Fruit fly (Drosophila melanogaster): ENCODE measurements around the gene CG7453.

The CG7453 gene

dm6 chrX:19159942-19160341, 20.0 kb upstream of the CG7453 start (continued):
- TF ChIP-seq NfI (GFP tag; optimal IDR thresholded peaks at IDR 0.05) (no peak), CG12744 (GFP tag; optimal IDR thresholded peaks at IDR 0.05) (no peak), CG13775 (GFP tag; optimal IDR thresholded peaks at IDR 0.05) (no peak), Ptx1 (GFP tag; IDR thresholded peaks at IDR 0.05) (no peak), nmo (GFP tag; optimal IDR thresholded peaks at IDR 0.05) (peak; percentile 39), hb (GFP tag; IDR thresholded peaks at IDR 0.05; ENCODE audit: partially characterized antibody) (no peak), prd (optimal IDR thresholded peaks at IDR 0.05) (no peak), prd (GFP tag; IDR thresholded peaks at IDR 0.05) (no peak), da (GFP tag; optimal IDR thresholded peaks at IDR 0.05) (no peak), CG15601 (tag; optimal IDR thresholded peaks at IDR 0.05) (peak; percentile 21), CG6175 (GFP tag; IDR thresholded peaks at IDR 0.05) (no peak), CG8388 (GFP tag; optimal IDR thresholded peaks at IDR 0.05) (peak; percentile 35), CG10366 (GFP tag; IDR thresholded peaks at IDR 0.05) (no peak), CG2875 (GFP tag; optimal IDR thresholded peaks at IDR 0.05) (peak; percentile 15), CG1832 (GFP tag; optimal IDR thresholded peaks at IDR 0.05) (no peak), CG13894 (tag; optimal IDR thresholded peaks at IDR 0.05) (no peak), CG17186 (GFP tag; optimal IDR thresholded peaks at IDR 0.05) (no peak), az2 (GFP tag; optimal IDR thresholded peaks at IDR 0.05) (peak; percentile 14), ewg (GFP tag; optimal IDR thresholded peaks at IDR 0.05) (peak; percentile 18), gem (tag; optimal IDR thresholded peaks at IDR 0.05) (peak; percentile 69), CG10979 (tag; optimal IDR thresholded peaks at IDR 0.05) (peak; percentile 59), oc (tag; optimal IDR thresholded peaks at IDR 0.05) (peak; percentile 19), CG18262 (tag; optimal IDR thresholded peaks at IDR 0.05) (peak; percentile 51), Blimp-1 (GFP tag; optimal IDR thresholded peaks at IDR 0.05) (peak; percentile 42), CG7839 (tag; optimal IDR thresholded peaks at IDR 0.05) (peak; percentile 50), CG9727 (GFP tag; optimal IDR thresholded peaks at IDR 0.05) (peak; percentile 6), row (GFP tag; IDR thresholded peaks at IDR 0.05) (peak; percentile 53), Xrp1 (GFP tag; IDR thresholded peaks at IDR 0.05) (peak; percentile 50; the same call in 1 of the 2 replicates), HLH4C (GFP tag; IDR thresholded peaks at IDR 0.05; ENCODE audit: partially characterized antibody) (no peak), Atf6 (GFP tag; IDR thresholded peaks at IDR 0.05) (no peak), CG2712 (tag; optimal IDR thresholded peaks at IDR 0.05) (peak; percentile 41), Oli (tag; optimal IDR thresholded peaks at IDR 0.05) (peak; percentile 1), twi (tag; optimal IDR thresholded peaks at IDR 0.05) (peak; percentile 22), ATbp (GFP tag; optimal IDR thresholded peaks at IDR 0.05) (peak; percentile 16), unpg (GFP tag; optimal IDR thresholded peaks at IDR 0.05) (peak; percentile 52), D19B (GFP tag; optimal IDR thresholded peaks at IDR 0.05) (no peak), zfh2 (GFP tag; optimal IDR thresholded peaks at IDR 0.05) (no peak), Six4 (GFP tag; optimal IDR thresholded peaks at IDR 0.05) (no peak), CG12391 (tag; optimal IDR thresholded peaks at IDR 0.05) (peak; percentile 35), CG5953 (GFP tag; IDR thresholded peaks at IDR 0.05) (no peak), dmrt11E (tag; optimal IDR thresholded peaks at IDR 0.05) (peak; percentile 62), dmrt99B (tag; optimal IDR thresholded peaks at IDR 0.05) (peak; percentile 49), MBD-R2 (GFP tag; IDR thresholded peaks at IDR 0.05) (no peak), PHDP (tag; optimal IDR thresholded peaks at IDR 0.05) (peak; percentile 22), lola (GFP tag; optimal IDR thresholded peaks at IDR 0.05) (peak in 1 of 3 experiments; percentile 48), Hmx (GFP tag; optimal IDR thresholded peaks at IDR 0.05) (no peak), vnd (GFP tag; IDR thresholded peaks at IDR 0.05; ENCODE audit: partially characterized antibody) (no peak), disco-r (GFP tag; optimal IDR thresholded peaks at IDR 0.05) (no peak), Deaf1 (tag; optimal IDR thresholded peaks at IDR 0.05) (no peak), CG31441 (GFP tag; IDR thresholded peaks at IDR 0.05) (0 out of 2 replicates have a peak, but pooled peaks have one; percentile 12)
